Fruit fly (Drosophila melanogaster): ENCODE data around the gene fzr.
A peak's percentile ranks its signal among the peaks of the same experiment; 100 is the strongest.

dm6 chrX:4649751-4650150 lies 29.6 kb downstream of the fzr start, which contains the start of the genes Cbp80 and Torsin:
- peak; percentile 33 for TF ChIP-seq Antp (GFP tag; optimal IDR thresholded peaks at IDR 0.05)
- TF ChIP-seq CG32532 (GFP tag; IDR thresholded peaks at IDR 0.05) = no peak; the same call in 1 of the 2 replicates
- no peak for TF ChIP-seq ash1 (GFP tag; optimal IDR thresholded peaks at IDR 0.05)
- no peak for TF ChIP-seq ranshi (GFP tag; IDR thresholded peaks at IDR 0.05)
- no peak for TF ChIP-seq Xbp1 (GFP tag; optimal IDR thresholded peaks at IDR 0.05)
- peak; percentile 84 for TF ChIP-seq knrl (GFP tag; IDR thresholded peaks at IDR 0.05; ENCODE audit: partially characterized antibody)
- TF ChIP-seq NFAT (GFP tag; IDR thresholded peaks at IDR 0.05) = no peak
- no peak for TF ChIP-seq Sin3A (optimal IDR thresholded peaks at IDR 0.05)
- TF ChIP-seq Meics (GFP tag; optimal IDR thresholded peaks at IDR 0.05) = no peak
- no peak for TF ChIP-seq CG18262 (tag; optimal IDR thresholded peaks at IDR 0.05)
- TF ChIP-seq Ets97D (GFP tag; optimal IDR thresholded peaks at IDR 0.05) = peak; percentile 13
- no peak for TF ChIP-seq tio (GFP tag; optimal IDR thresholded peaks at IDR 0.05)
- no peak for TF ChIP-seq prd (optimal IDR thresholded peaks at IDR 0.05)
- TF ChIP-seq prd (GFP tag; IDR thresholded peaks at IDR 0.05) = peak; percentile 34; the same call in 2 of the 3 replicates
- TF ChIP-seq fu2 (GFP tag; optimal IDR thresholded peaks at IDR 0.05) = no peak
